Fruit fly (Drosophila melanogaster) whole organism, pupa: ENCODE measurements around the gene Cyt-c1L.

Experiments used
- CG12605 ChIP-seq: fragments of 200-800 bp; sonication (Bioruptor generic); IDR thresholded peaks from 2 replicates; pipeline ENCODE4 v1.3.6; 2022; ENCODE audit warnings: missing biosample characterization, missing genetic modification characterization
- CG13204 ChIP-seq: fragments of 200-800 bp; sonication (Bioruptor generic); optimal IDR thresholded peaks from 2 replicates; lab custom pipeline; 2018; ENCODE audit warnings: missing biosample characterization, mild to moderate bottlenecking, missing genetic modification characterization, moderate library complexity
- CG15710 ChIP-seq: fragments of 200-800 bp; sonication (Bioruptor generic); optimal IDR thresholded peaks from 2 replicates; lab custom pipeline; 2018; ENCODE audit warnings: missing biosample characterization, mild to moderate bottlenecking, missing genetic modification characterization, moderate library complexity
- CG34367 ChIP-seq: fragments of 200-800 bp; sonication (Bioruptor generic); optimal IDR thresholded peaks from 2 replicates; lab custom pipeline; 2018; ENCODE audit warnings: missing biosample characterization, mild to moderate bottlenecking, missing genetic modification characterization
- CG4496 ChIP-seq: fragments of 200-800 bp; sonication (Bioruptor generic); IDR thresholded peaks from 3 replicates; pipeline ENCODE4 v1.3.6; 2022; ENCODE audit warnings: missing biosample characterization, missing genetic modification characterization
- CG8159 ChIP-seq: fragments of 200-800 bp; sonication (Bioruptor generic); optimal IDR thresholded peaks from 3 replicates; lab custom pipeline; 2018; ENCODE audit warnings: missing biosample characterization, mild to moderate bottlenecking, missing genetic modification characterization, moderate library complexity
- EcR ChIP-seq: fragments of 200-800 bp; sonication (Bioruptor generic); optimal IDR thresholded peaks from 3 replicates; lab custom pipeline; 2019; ENCODE audit warnings: missing biosample characterization, missing genetic modification characterization, mild to moderate bottlenecking, moderate library complexity, missing genetic modification reagents
- Ets98B ChIP-seq: fragments of 200-800 bp; sonication (Bioruptor generic); IDR thresholded peaks from 2 replicates; pipeline ENCODE4 v1.3.6; 2022; ENCODE audit warnings: missing biosample characterization, missing genetic modification characterization
- Pif1A ChIP-seq: fragments of 200-800 bp; sonication (Bioruptor generic); optimal IDR thresholded peaks from 3 replicates; lab custom pipeline; 2016; ENCODE audit warnings: missing biosample characterization, missing genetic modification characterization
- Snoo ChIP-seq: fragments of 200-800 bp; sonication (Bioruptor generic); optimal IDR thresholded peaks from 3 replicates; lab custom pipeline; 2017; ENCODE audit warnings: missing biosample characterization, mild to moderate bottlenecking, missing genetic modification characterization, inconsistent platforms
- fd96Ca ChIP-seq: fragments of 200-800 bp; sonication (Bioruptor generic); IDR thresholded peaks from 3 replicates; pipeline ENCODE4 v1.3.6; 2022; ENCODE audit warnings: missing biosample characterization, missing genetic modification characterization
- gl ChIP-seq: fragments of 200-800 bp; sonication (Bioruptor generic); optimal IDR thresholded peaks from 2 replicates; lab custom pipeline; 2018; ENCODE audit warnings: missing biosample characterization, mild to moderate bottlenecking, missing genetic modification characterization
- rn ChIP-seq: fragments of 200-800 bp; sonication (Bioruptor generic); IDR thresholded peaks from 2 replicates; pipeline ENCODE4 v1.3.6; 2022; ENCODE audit warnings: missing biosample characterization, missing genetic modification characterization

DNA sequence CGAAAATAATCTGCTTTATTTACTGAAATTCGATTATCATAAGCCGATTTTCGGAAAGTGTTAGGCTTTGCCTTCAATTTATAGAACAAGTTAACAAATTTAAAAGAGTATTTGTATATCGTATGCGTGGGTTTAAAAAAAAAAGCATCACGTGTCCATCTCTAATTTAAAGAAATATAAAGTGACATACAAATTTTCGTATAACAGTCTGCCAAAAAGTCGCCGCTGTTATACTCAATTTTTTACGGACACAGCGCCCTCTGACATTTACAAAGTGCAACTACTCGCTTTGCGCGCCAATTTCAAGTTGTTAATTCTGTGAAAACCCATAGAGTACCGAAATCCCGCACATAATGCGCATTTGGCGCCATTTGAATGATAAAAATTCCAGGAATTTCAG is 47.5 kb upstream of the Cyt-c1L start:
- TF ChIP-seq CG12605 (GFP tag; lab: Robert Waterston, UW) (no peak), CG4496 (GFP tag; lab: Robert Waterston, UW) (no peak), fd96Ca (GFP tag; lab: Robert Waterston, UW) (no peak), CG13204 (GFP tag; lab: Kevin White, UChicago) (no peak), Ets98B (GFP tag; lab: Robert Waterston, UW) (no peak; the same call in 1 of the 2 replicates), Snoo (tag; lab: Kevin White, UChicago) (no peak), rn (GFP tag; lab: Robert Waterston, UW) (no peak), CG8159 (peak; percentile 4), CG34367 (tag; lab: Kevin White, UChicago) (no peak), EcR (no peak), gl (tag; lab: Kevin White, UChicago) (no peak), Pif1A (GFP tag; lab: Kevin White, UChicago) (no peak), CG15710 (no peak)
